Fruit fly (Drosophila melanogaster): ENCODE data around the gene Cda5.

DNA sequence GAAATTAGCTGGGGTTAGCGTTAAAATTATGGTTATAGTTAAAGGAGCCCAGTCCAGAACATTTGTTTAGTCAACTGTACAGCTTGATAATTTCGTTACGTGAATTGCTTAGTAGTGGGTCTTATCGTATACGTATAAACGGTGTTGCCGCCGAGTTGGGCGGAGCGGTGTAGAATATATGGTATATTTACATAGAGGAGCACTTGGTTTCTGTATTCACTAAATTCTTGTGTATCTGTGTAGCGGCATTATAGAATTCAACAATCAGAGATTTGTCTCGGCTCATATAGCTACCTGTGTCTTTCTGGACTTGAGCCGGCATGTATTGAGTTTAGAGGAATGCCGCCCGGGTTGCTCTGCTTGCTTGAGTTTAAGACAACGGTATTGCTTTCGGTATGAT is 29.8 kb downstream of the Cda5 start:
- TF ChIP-seq insv (optimal IDR thresholded peaks at IDR 0.05) (no peak), Sin3A (optimal IDR thresholded peaks at IDR 0.05) (no peak), Myc (optimal IDR thresholded peaks at IDR 0.05) (no peak), psq (optimal IDR thresholded peaks at IDR 0.05) (no peak), h (optimal IDR thresholded peaks at IDR 0.05) (no peak)
